Worm (Caenorhabditis elegans) whole organism, L1 larva: Measurements from ENCODE around the gene C40C9.4.

Experiments
- isw-1 ChIP-seq: fragments of 200-800 bp; sonication (Bioruptor generic); IDR thresholded peaks from 2 replicates; pipeline ENCODE4 v1.3.6; 2022; ENCODE audit warnings: missing genetic modification characterization, missing compliant biosample characterization
- tlp-1 ChIP-seq: fragments of 150-350 bp; optimal IDR thresholded peaks from 2 replicates; lab custom pipeline; 2014; ENCODE audit warnings: missing biosample characterization, missing genetic modification characterization

The C40C9.4 gene

DNA sequence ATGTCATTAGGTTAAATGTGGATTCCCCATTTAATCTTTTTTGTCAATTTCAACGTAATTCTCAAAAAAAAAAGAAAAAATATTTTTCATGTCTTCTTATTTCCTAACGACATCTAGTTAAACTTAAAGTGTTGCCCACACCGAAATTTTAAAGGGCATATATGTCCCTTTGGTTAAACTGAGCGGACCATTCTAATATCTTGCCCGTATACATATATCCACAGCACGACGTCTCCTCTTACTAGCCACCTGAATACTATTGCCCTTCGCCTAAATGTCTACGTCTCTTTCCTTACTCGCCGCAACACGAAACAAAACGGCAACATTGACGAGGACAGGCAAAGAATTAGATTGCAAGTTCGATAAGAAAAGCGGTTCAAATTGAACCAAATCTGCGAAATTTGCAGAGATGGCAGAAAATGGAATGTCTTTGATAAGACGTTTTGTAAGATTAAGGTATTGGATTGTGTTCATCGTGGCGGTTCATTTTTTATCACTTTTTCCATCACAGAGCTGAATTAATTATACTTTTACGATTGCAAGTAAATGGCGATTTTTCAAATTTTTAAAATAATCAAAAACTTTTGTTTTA lies 49.8 kb downstream of the C40C9.4 start (continued):
- TF ChIP-seq isw-1 (peak; percentile 92), tlp-1 (no peak)
